Worm (Caenorhabditis elegans) whole organism, L3 larva: ENCODE results near the gene lgg-3.

ENCODE experiments used
- R02D3.7 ChIP-seq: fragments of 150-350 bp; optimal IDR thresholded peaks from 2 replicates; lab custom pipeline; 2014; ENCODE audit warnings: missing biosample characterization, missing genetic modification characterization
- ZK546.5 ChIP-seq: sonication (generic microtip); optimal IDR thresholded peaks from 2 replicates; lab custom pipeline; 2017; ENCODE audit warnings: missing biosample characterization, missing genetic modification characterization
- aly-2 ChIP-seq: fragments of 150-350 bp; optimal IDR thresholded peaks from 2 replicates; lab custom pipeline; 2014; ENCODE audit warnings: missing biosample characterization, missing genetic modification characterization
- ama-1 ChIP-seq: fragments of 150-350 bp; optimal IDR thresholded peaks from 2 replicates; lab custom pipeline; 2018
- ceh-16 ChIP-seq: sonication (generic microtip); optimal IDR thresholded peaks from 2 replicates; lab custom pipeline; 2017; ENCODE audit warnings: missing biosample characterization, missing genetic modification characterization
- ceh-28 ChIP-seq: fragments of 150-350 bp; optimal IDR thresholded peaks from 2 replicates; lab custom pipeline; 2014; ENCODE audit warnings: missing biosample characterization, missing genetic modification reagents, missing genetic modification characterization
- ceh-82 ChIP-seq: fragments of 150-350 bp; optimal IDR thresholded peaks from 2 replicates; lab custom pipeline; 2014; ENCODE audit warnings: missing biosample characterization, missing genetic modification characterization
- ceh-9 ChIP-seq: sonication (generic microtip); optimal IDR thresholded peaks from 2 replicates; lab custom pipeline; 2018; ENCODE audit warnings: missing biosample characterization, missing genetic modification characterization
- daf-12 ChIP-seq: fragments of 150-350 bp; optimal IDR thresholded peaks from 2 replicates; lab custom pipeline; 2014; ENCODE audit warnings: missing biosample characterization, missing genetic modification reagents, missing genetic modification characterization
- egl-27 ChIP-seq: sonication (generic microtip); optimal IDR thresholded peaks from 4 replicates; lab custom pipeline; 2017; ENCODE audit warnings: missing biosample characterization, missing genetic modification reagents, missing genetic modification characterization
- egl-5 ChIP-seq: fragments of 150-350 bp; optimal IDR thresholded peaks from 2 replicates; lab custom pipeline; 2017; ENCODE audit warnings: missing biosample characterization, missing genetic modification reagents, missing genetic modification characterization, inconsistent platforms
- elt-1 ChIP-seq: fragments of 150-350 bp; optimal IDR thresholded peaks from 2 replicates; lab custom pipeline; 2014; ENCODE audit warnings: missing biosample characterization, missing genetic modification characterization
- elt-2 ChIP-seq: sonication (generic microtip); optimal IDR thresholded peaks from 2 replicates; lab custom pipeline; 2016; ENCODE audit warnings: missing genetic modification reagents, mild to moderate bottlenecking, missing genetic modification characterization, missing compliant biosample characterization
- elt-3 ChIP-seq, 3 experiments: fragments of 150-350 bp in 1 of 3; sonication (generic microtip) in 2 of 3; optimal IDR thresholded peaks; 2 replicates in 2 of 3; 4 replicates in 1 of 3; lab custom pipeline; 2014 to 2017; ENCODE audit warnings: missing biosample characterization in 3 of 3, missing genetic modification characterization in 3 of 3
- eor-1 ChIP-seq, 2 experiments: fragments of 150-350 bp; optimal IDR thresholded peaks; 2 replicates each; lab custom pipeline; 2014 to 2018; ENCODE audit warnings: missing biosample characterization in 2 of 2, missing genetic modification characterization in 2 of 2
- fkh-10 ChIP-seq: sonication (generic microtip); optimal IDR thresholded peaks from 2 replicates; lab custom pipeline; 2017; ENCODE audit warnings: missing biosample characterization, missing genetic modification reagents, missing genetic modification characterization
- fkh-2 ChIP-seq: fragments of 150-350 bp; optimal IDR thresholded peaks from 2 replicates; lab custom pipeline; 2014; ENCODE audit warnings: missing biosample characterization, missing genetic modification reagents, missing genetic modification characterization
- fos-1 ChIP-seq: fragments of 150-350 bp; optimal IDR thresholded peaks from 2 replicates; lab custom pipeline; 2014; ENCODE audit warnings: missing biosample characterization, missing genetic modification characterization
- hmg-11 ChIP-seq: sonication (generic microtip); optimal IDR thresholded peaks from 2 replicates; lab custom pipeline; 2016; ENCODE audit warnings: missing genetic modification characterization, missing compliant biosample characterization
- jun-1 ChIP-seq: fragments of 150-350 bp; optimal IDR thresholded peaks from 2 replicates; lab custom pipeline; 2014; ENCODE audit warnings: missing biosample characterization, missing genetic modification reagents, missing genetic modification characterization
- lin-15B ChIP-seq: fragments of 150-350 bp; optimal IDR thresholded peaks from 2 replicates; lab custom pipeline; 2014; ENCODE audit warnings: missing biosample characterization, missing genetic modification characterization
- lin-39 ChIP-seq: fragments of 150-350 bp; optimal IDR thresholded peaks from 2 replicates; lab custom pipeline; 2018; ENCODE audit warnings: missing biosample characterization, missing genetic modification reagents, missing genetic modification characterization
- lsy-12 ChIP-seq: sonication (generic microtip); optimal IDR thresholded peaks from 2 replicates; lab custom pipeline; 2016; ENCODE audit warnings: mild to moderate bottlenecking, missing genetic modification characterization, missing compliant biosample characterization
- mdl-1 ChIP-seq: fragments of 150-350 bp; optimal IDR thresholded peaks from 2 replicates; lab custom pipeline; 2014; ENCODE audit warnings: missing biosample characterization, missing genetic modification characterization
- mml-1 ChIP-seq: fragments of 150-350 bp; sonication (generic microtip); optimal IDR thresholded peaks from 3 replicates; lab custom pipeline; 2014; ENCODE audit warnings: missing biosample characterization, missing genetic modification characterization
- nfya-1 ChIP-seq: sonication (generic microtip); optimal IDR thresholded peaks from 2 replicates; lab custom pipeline; 2017; ENCODE audit warnings: missing genetic modification characterization, mild to moderate bottlenecking, missing compliant biosample characterization, antibody characterized with exemption, moderate library complexity; ENCODE audit not compliant: insufficient read depth
- nhr-11 ChIP-seq: fragments of 150-350 bp; optimal IDR thresholded peaks from 2 replicates; lab custom pipeline; 2014; ENCODE audit warnings: missing biosample characterization, missing genetic modification characterization
- nhr-12 ChIP-seq: fragments of 150-350 bp; optimal IDR thresholded peaks from 2 replicates; lab custom pipeline; 2014; ENCODE audit warnings: missing biosample characterization, missing genetic modification characterization
- nhr-23 ChIP-seq: fragments of 150-350 bp; optimal IDR thresholded peaks from 2 replicates; lab custom pipeline; 2014; ENCODE audit warnings: missing biosample characterization, missing genetic modification reagents, missing genetic modification characterization
- nhr-237 ChIP-seq: fragments of 150-350 bp; optimal IDR thresholded peaks from 2 replicates; lab custom pipeline; 2014; ENCODE audit warnings: missing biosample characterization, missing genetic modification characterization
- nhr-25 ChIP-seq: sonication (generic microtip); optimal IDR thresholded peaks from 2 replicates; lab custom pipeline; 2017; ENCODE audit warnings: missing biosample characterization, missing genetic modification characterization
- nhr-28 ChIP-seq: fragments of 150-350 bp; optimal IDR thresholded peaks from 2 replicates; lab custom pipeline; 2014; ENCODE audit warnings: missing biosample characterization, missing genetic modification characterization
- nhr-43 ChIP-seq: sonication (generic microtip); optimal IDR thresholded peaks from 2 replicates; lab custom pipeline; 2016; ENCODE audit warnings: mild to moderate bottlenecking, missing genetic modification characterization, missing compliant biosample characterization; ENCODE audit not compliant: poor library complexity, severe bottlenecking
- nhr-67 ChIP-seq: fragments of 150-350 bp; optimal IDR thresholded peaks from 2 replicates; lab custom pipeline; 2014; ENCODE audit warnings: missing biosample characterization, missing genetic modification characterization
- nhr-76 ChIP-seq: fragments of 150-350 bp; sonication (generic microtip); optimal IDR thresholded peaks from 5 replicates; lab custom pipeline; 2014; ENCODE audit warnings: missing biosample characterization, missing genetic modification characterization
- nhr-77 ChIP-seq: fragments of 150-350 bp; optimal IDR thresholded peaks from 2 replicates; lab custom pipeline; 2014; ENCODE audit warnings: missing biosample characterization, missing genetic modification characterization
- pha-4 ChIP-seq: fragments of 150-350 bp; optimal IDR thresholded peaks from 2 replicates; lab custom pipeline; 2014; ENCODE audit warnings: missing biosample characterization, missing genetic modification reagents, missing genetic modification characterization
- pqm-1 ChIP-seq: fragments of 150-350 bp; optimal IDR thresholded peaks from 2 replicates; lab custom pipeline; 2017; ENCODE audit warnings: missing biosample characterization, missing genetic modification characterization, inconsistent platforms
- sea-2 ChIP-seq: fragments of 150-350 bp; sonication (generic microtip); optimal IDR thresholded peaks from 4 replicates; lab custom pipeline; 2014; ENCODE audit warnings: missing biosample characterization, missing genetic modification reagents, missing genetic modification characterization
- skn-1 ChIP-seq: fragments of 150-350 bp; optimal IDR thresholded peaks from 2 replicates; lab custom pipeline; 2014; ENCODE audit warnings: missing biosample characterization, missing genetic modification characterization
- snpc-4 ChIP-seq: fragments of 150-350 bp; optimal IDR thresholded peaks from 2 replicates; lab custom pipeline; 2014; ENCODE audit warnings: missing biosample characterization, missing genetic modification characterization
- tbx-2 ChIP-seq: sonication (generic microtip); optimal IDR thresholded peaks from 2 replicates; lab custom pipeline; 2016; ENCODE audit warnings: mild to moderate bottlenecking, missing genetic modification characterization, missing compliant biosample characterization
- unc-39 ChIP-seq: sonication (generic microtip); optimal IDR thresholded peaks from 4 replicates; lab custom pipeline; 2017; ENCODE audit warnings: missing biosample characterization, missing genetic modification characterization
- unc-62 ChIP-seq: fragments of 150-350 bp; sonication (generic microtip); optimal IDR thresholded peaks from 4 replicates; lab custom pipeline; 2014; ENCODE audit warnings: missing biosample characterization, missing genetic modification reagents, missing genetic modification characterization
- zag-1 ChIP-seq: fragments of 150-350 bp; optimal IDR thresholded peaks from 2 replicates; lab custom pipeline; 2014; ENCODE audit warnings: missing biosample characterization, missing genetic modification characterization
- ztf-11 ChIP-seq: fragments of 150-350 bp; optimal IDR thresholded peaks from 2 replicates; lab custom pipeline; 2014; ENCODE audit warnings: missing biosample characterization, missing genetic modification characterization
- ztf-4 ChIP-seq: fragments of 150-350 bp; optimal IDR thresholded peaks from 2 replicates; lab custom pipeline; 2014; ENCODE audit warnings: missing biosample characterization, missing genetic modification characterization

The lgg-3 gene

ce11 chrIII:5653692-5654105 is 44.1 kb downstream of the lgg-3 start:
- TF ChIP-seq ceh-9 (tag; lab: Kevin White, UChicago): no peak
- TF ChIP-seq ama-1 (lab: Kevin White, UChicago): peak; percentile 81
- TF ChIP-seq skn-1 (tag; lab: Kevin White, UChicago): no peak
- peak; percentile 97 for TF ChIP-seq snpc-4 (tag; lab: Kevin White, UChicago)
- TF ChIP-seq ZK546.5: no peak
- no peak for TF ChIP-seq nhr-237 (tag; lab: Kevin White, UChicago)
- no peak for TF ChIP-seq egl-5 (tag; lab: Kevin White, UChicago)
- peak; percentile 31 for TF ChIP-seq elt-2 (tag; lab: Kevin White, UChicago)
- TF ChIP-seq R02D3.7 (tag; lab: Kevin White, UChicago): peak; percentile 1
- TF ChIP-seq lin-15B (tag; lab: Kevin White, UChicago): peak; percentile 17
- TF ChIP-seq fkh-2 (tag; lab: Kevin White, UChicago): no peak
- TF ChIP-seq nhr-28: no peak
- no peak for TF ChIP-seq daf-12 (tag; lab: Kevin White, UChicago)
- TF ChIP-seq nhr-23 (tag; lab: Kevin White, UChicago): peak; percentile 27
- no peak for TF ChIP-seq mdl-1
- no peak for TF ChIP-seq eor-1 (tag; optimal IDR thresholded peaks at IDR 0.05; lab: Kevin White, UChicago)
- no peak for TF ChIP-seq sea-2 (GFP tag; lab: Kevin White, UChicago)
- no peak for TF ChIP-seq zag-1 (tag; lab: Kevin White, UChicago)
- TF ChIP-seq nhr-77 (tag; lab: Kevin White, UChicago): no peak
- TF ChIP-seq aly-2 (tag; lab: Kevin White, UChicago): no peak
- TF ChIP-seq unc-39: no peak
- TF ChIP-seq ceh-28 (tag; lab: Kevin White, UChicago): no peak
- no peak for TF ChIP-seq egl-27 (tag; lab: Kevin White, UChicago)
- no peak for TF ChIP-seq nhr-76 (tag; lab: Kevin White, UChicago)
- TF ChIP-seq nhr-11 (tag; lab: Kevin White, UChicago): no peak
- no peak for TF ChIP-seq lin-39 (tag; lab: Kevin White, UChicago)
- TF ChIP-seq nfya-1 (tag; lab: Kevin White, UChicago): peak; percentile 19
- TF ChIP-seq fkh-10 (GFP tag; lab: Kevin White, UChicago): no peak
- peak; percentile 62 for TF ChIP-seq nhr-43 (tag; lab: Kevin White, UChicago)
- no peak for TF ChIP-seq elt-3 (tag; optimal IDR thresholded peaks at IDR 0.05; lab: Kevin White, UChicago)
- no peak for TF ChIP-seq ztf-4
- TF ChIP-seq pqm-1 (tag; lab: Kevin White, UChicago): peak; percentile 49
- peak; percentile 13 for TF ChIP-seq hmg-11 (tag; lab: Kevin White, UChicago)
- no peak for TF ChIP-seq ceh-82 (tag; lab: Kevin White, UChicago)
- TF ChIP-seq ztf-11: no peak
- TF ChIP-seq unc-62: no peak
- peak; percentile 71 for TF ChIP-seq lsy-12
- no peak for TF ChIP-seq nhr-12 (tag; lab: Kevin White, UChicago)
- TF ChIP-seq fos-1 (tag; lab: Kevin White, UChicago): no peak
- TF ChIP-seq mml-1 (tag; lab: Kevin White, UChicago): no peak
- no peak for TF ChIP-seq tbx-2 (tag; lab: Kevin White, UChicago)
- no peak for TF ChIP-seq nhr-67 (tag; lab: Kevin White, UChicago)
- peak; percentile 25 for TF ChIP-seq pha-4 (tag; lab: Kevin White, UChicago)
- peak; percentile 43 for TF ChIP-seq nhr-25
- no peak for TF ChIP-seq ceh-16 (tag; lab: Kevin White, UChicago)
- TF ChIP-seq elt-1 (tag; lab: Kevin White, UChicago): no peak
- no peak for TF ChIP-seq jun-1
- TF ChIP-seq, all 47 proteins: peak for 13
